Worm (Caenorhabditis elegans) whole organism, L4 larva: ENCODE data around the gene txt-19.
A peak's percentile ranks its signal among the peaks of the same experiment; 100 is the strongest.

ENCODE experiments used
- F37D6.2 ChIP-seq: sonication (generic microtip); optimal IDR thresholded peaks from 2 replicates; lab custom pipeline; 2016; ENCODE audit warnings: mild to moderate bottlenecking, missing genetic modification characterization, missing compliant biosample characterization
- F49E8.2 ChIP-seq: sonication (generic microtip); optimal IDR thresholded peaks from 2 replicates; lab custom pipeline; 2016; ENCODE audit warnings: missing compliant biosample characterization, mild to moderate bottlenecking, missing genetic modification characterization, borderline replicate concordance
- T20F7.1 ChIP-seq: fragments of 200-800 bp; sonication (Bioruptor generic); optimal IDR thresholded peaks from 2 replicates; lab custom pipeline; 2018; ENCODE audit warnings: mild to moderate bottlenecking, missing genetic modification characterization, missing compliant biosample characterization
- Y48G9A.11 ChIP-seq: fragments of 200-800 bp; sonication (Bioruptor generic); IDR thresholded peaks from 2 replicates; pipeline ENCODE4 v1.3.6; 2022; ENCODE audit warnings: missing genetic modification reagents, missing genetic modification characterization, missing compliant biosample characterization
- aha-1 ChIP-seq: fragments of 150-350 bp; peaks from one replicate; lab custom pipeline; 2014; ENCODE audit warnings: missing biosample characterization, missing genetic modification characterization
- ama-1 ChIP-seq: fragments of 150-350 bp; optimal IDR thresholded peaks from 2 replicates; lab custom pipeline; 2014; ENCODE audit warnings: inconsistent platforms, mixed read lengths
- arid-1 ChIP-seq: fragments of 200-800 bp; sonication (Bioruptor generic); conservative IDR thresholded peaks from 2 replicates; pipeline ENCODE4 v1.3.6; 2022; ENCODE audit warnings: missing genetic modification reagents, missing genetic modification characterization, missing compliant biosample characterization
- attf-4 ChIP-seq: sonication (generic microtip); optimal IDR thresholded peaks from 3 replicates; lab custom pipeline; 2017; ENCODE audit warnings: missing biosample characterization, missing genetic modification characterization
- cey-2 ChIP-seq: sonication (generic microtip); optimal IDR thresholded peaks from 3 replicates; lab custom pipeline; 2017; ENCODE audit warnings: missing genetic modification characterization, mild to moderate bottlenecking, missing compliant biosample characterization, antibody characterized with exemption, borderline replicate concordance; ENCODE audit not compliant: insufficient read depth
- daf-16 ChIP-seq, 3 experiments: sonication (generic microtip); optimal IDR thresholded peaks; 2 replicates each; lab custom pipeline; 2016 to 2017; ENCODE audit warnings: missing genetic modification characterization in 3 of 3, missing genetic modification reagents in 3 of 3, mild to moderate bottlenecking in 2 of 3, missing compliant biosample characterization in 2 of 3, missing biosample characterization in 1 of 3, moderate library complexity in 1 of 3
- daf-19 ChIP-seq: fragments of 200-800 bp; sonication (Bioruptor generic); conservative IDR thresholded peaks from 2 replicates; pipeline ENCODE4 v1.3.6; 2022; ENCODE audit warnings: missing genetic modification characterization, missing compliant biosample characterization
- dmd-8 ChIP-seq: fragments of 200-800 bp; sonication (Bioruptor generic); IDR thresholded peaks from 2 replicates; pipeline ENCODE4 v1.3.6; 2022; ENCODE audit warnings: missing genetic modification characterization, missing compliant biosample characterization
- dmd-9 ChIP-seq: fragments of 200-800 bp; sonication (Bioruptor generic); IDR thresholded peaks from 2 replicates; pipeline ENCODE4 v1.3.6; 2022; ENCODE audit warnings: missing genetic modification reagents, missing genetic modification characterization, missing compliant biosample characterization
- duxl-1 ChIP-seq: sonication (generic microtip); optimal IDR thresholded peaks from 2 replicates; lab custom pipeline; 2016; ENCODE audit warnings: mild to moderate bottlenecking, missing genetic modification characterization, moderate library complexity, missing compliant biosample characterization; ENCODE audit not compliant: poor library complexity
- egl-27 ChIP-seq: sonication (generic microtip); optimal IDR thresholded peaks from 3 replicates; lab custom pipeline; 2017; ENCODE audit warnings: missing biosample characterization, missing genetic modification reagents, missing genetic modification characterization
- hlh-11 ChIP-seq: fragments of 200-800 bp; sonication (Bioruptor generic); optimal IDR thresholded peaks from 2 replicates; lab custom pipeline; 2018; ENCODE audit warnings: mild to moderate bottlenecking, missing genetic modification characterization, missing compliant biosample characterization
- hlh-30 ChIP-seq: sonication (generic microtip); optimal IDR thresholded peaks from 2 replicates; lab custom pipeline; 2017; ENCODE audit warnings: antibody characterized with exemption, mild to moderate bottlenecking, missing genetic modification characterization, missing compliant biosample characterization; ENCODE audit not compliant: insufficient read depth
- lim-7 ChIP-seq: fragments of 200-800 bp; sonication (Bioruptor generic); IDR thresholded peaks from 2 replicates; pipeline ENCODE4 v1.3.6; 2022; ENCODE audit warnings: missing genetic modification characterization, missing compliant biosample characterization
- lin-13 ChIP-seq: fragments of 150-350 bp; optimal IDR thresholded peaks from 2 replicates; lab custom pipeline; 2014; ENCODE audit warnings: missing biosample characterization, missing genetic modification reagents, missing genetic modification characterization
- lin-29 ChIP-seq: fragments of 200-800 bp; sonication (Bioruptor generic); IDR thresholded peaks from 2 replicates; pipeline ENCODE4 v1.3.6; 2022; ENCODE audit warnings: missing genetic modification reagents, missing genetic modification characterization, missing compliant biosample characterization
- lir-3 ChIP-seq: sonication (generic microtip); optimal IDR thresholded peaks from 2 replicates; lab custom pipeline; 2016; ENCODE audit warnings: mild to moderate bottlenecking, missing genetic modification characterization, missing compliant biosample characterization
- lsy-2 ChIP-seq, 2 experiments: fragments of 150-350 bp in 1 of 2; sonication (generic microtip) in 1 of 2; optimal IDR thresholded peaks; 2 replicates each; lab custom pipeline; 2014 to 2017; ENCODE audit warnings: missing biosample characterization in 2 of 2, missing genetic modification characterization in 2 of 2
- mdl-1 ChIP-seq, 2 experiments: fragments of 150-350 bp in 1 of 2; sonication (generic microtip) in 1 of 2; optimal IDR thresholded peaks; 2 replicates each; lab custom pipeline; 2014 to 2017; ENCODE audit warnings: missing biosample characterization in 2 of 2, missing genetic modification characterization in 2 of 2
- mes-2 ChIP-seq: sonication (generic microtip); optimal IDR thresholded peaks from 2 replicates; lab custom pipeline; 2016; ENCODE audit warnings: missing genotype, mild to moderate bottlenecking, missing genetic modification characterization, missing compliant biosample characterization; ENCODE audit not compliant: poor library complexity, severe bottlenecking
- nhr-102 ChIP-seq: sonication (generic microtip); optimal IDR thresholded peaks from 2 replicates; lab custom pipeline; 2016; ENCODE audit warnings: mild to moderate bottlenecking, missing genetic modification characterization, moderate library complexity, missing compliant biosample characterization
- nhr-25 ChIP-seq: sonication (generic microtip); optimal IDR thresholded peaks from 2 replicates; lab custom pipeline; 2017; ENCODE audit warnings: missing genetic modification characterization, mild to moderate bottlenecking, missing compliant biosample characterization, antibody characterized with exemption, moderate library complexity, borderline replicate concordance; ENCODE audit not compliant: insufficient read depth
- nhr-41 ChIP-seq: fragments of 200-800 bp; sonication (Bioruptor generic); IDR thresholded peaks from 2 replicates; pipeline ENCODE4 v1.3.6; 2022; ENCODE audit warnings: missing genetic modification reagents, missing genetic modification characterization, missing compliant biosample characterization
- nhr-48 ChIP-seq: sonication (generic microtip); optimal IDR thresholded peaks from 2 replicates; lab custom pipeline; 2016; ENCODE audit warnings: mild to moderate bottlenecking, missing genetic modification characterization, missing compliant biosample characterization
- nhr-77 ChIP-seq: fragments of 150-350 bp; optimal IDR thresholded peaks from 2 replicates; lab custom pipeline; 2014; ENCODE audit warnings: missing biosample characterization, missing genetic modification characterization
- pqm-1 ChIP-seq: sonication (generic microtip); optimal IDR thresholded peaks from 2 replicates; lab custom pipeline; 2017; ENCODE audit warnings: missing biosample characterization, missing genetic modification characterization
- rbr-2 ChIP-seq: sonication (generic microtip); optimal IDR thresholded peaks from 2 replicates; lab custom pipeline; 2016; ENCODE audit warnings: missing genotype, missing genetic modification characterization, missing compliant biosample characterization
- skn-1 ChIP-seq: fragments of 150-350 bp; optimal IDR thresholded peaks from 2 replicates; lab custom pipeline; 2014; ENCODE audit warnings: missing biosample characterization, missing genetic modification characterization
- snpc-1.2 ChIP-seq: fragments of 200-800 bp; sonication (Bioruptor generic); IDR thresholded peaks from 2 replicates; pipeline ENCODE4 v1.3.6; 2022; ENCODE audit warnings: missing genetic modification reagents, missing genetic modification characterization, missing compliant biosample characterization
- unc-62 ChIP-seq, 3 experiments: fragments of 150-350 bp in 1 of 3; sonication (generic microtip); optimal IDR thresholded peaks in 2 of 3; peaks in 1 of 3; 1 replicate in 1 of 3; 2 replicates in 2 of 3; lab custom pipeline; 2014 to 2017; ENCODE audit warnings: missing biosample characterization in 3 of 3, missing genetic modification characterization in 3 of 3, missing genetic modification reagents in 3 of 3, missing genotype in 1 of 3
- zag-1 ChIP-seq: fragments of 150-350 bp; optimal IDR thresholded peaks from 2 replicates; lab custom pipeline; 2014; ENCODE audit warnings: missing biosample characterization, missing genetic modification characterization

The txt-19 gene

DNA sequence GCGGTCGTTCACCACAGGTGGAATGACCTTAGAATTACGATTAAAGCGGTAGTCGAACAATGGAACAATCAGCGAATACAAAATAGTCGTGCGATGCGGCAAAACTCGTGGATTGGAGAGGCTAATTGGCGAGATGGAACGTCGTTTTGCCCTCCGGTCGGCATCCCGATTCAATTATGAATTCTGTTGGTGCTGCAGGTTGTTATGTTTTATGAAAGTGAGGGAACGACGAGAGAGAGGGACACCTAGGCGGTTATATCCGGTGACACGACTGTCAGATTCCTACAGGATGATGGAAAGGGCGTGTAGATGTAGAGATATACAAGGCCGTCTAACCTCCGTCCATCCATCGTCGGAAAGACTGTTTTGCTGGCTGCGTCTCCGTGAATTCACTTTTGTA lies 29.1 kb upstream of the txt-19 start:
- TF ChIP-seq egl-27 (tag; lab: Kevin White, UChicago) (no peak), nhr-25 (tag; lab: Kevin White, UChicago) (peak; percentile 57), dmd-8 (GFP tag; lab: Robert Waterston, UW) (no peak)

DNA sequence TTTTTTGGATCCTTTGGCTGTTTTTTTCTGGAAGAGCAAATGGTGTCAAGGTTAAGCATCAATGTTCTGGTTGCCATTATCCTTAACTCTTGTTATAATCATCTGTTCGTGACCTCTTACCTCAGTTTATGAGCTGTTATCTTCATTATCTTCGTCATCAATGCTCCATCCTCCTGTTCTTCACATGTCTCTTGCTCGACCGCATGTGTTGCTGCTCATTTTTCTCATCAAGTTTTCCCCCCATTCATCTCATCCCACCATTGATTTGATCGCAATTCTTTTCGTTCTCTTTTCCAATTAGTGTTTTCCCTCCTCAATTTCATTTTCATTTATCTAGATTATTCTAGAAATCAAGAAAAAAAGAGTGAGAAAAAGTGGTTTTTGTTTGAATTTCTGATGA lies 28.2 kb upstream of the txt-19 start:
- TF ChIP-seq daf-16 (GFP tag; optimal IDR thresholded peaks at IDR 0.05; lab: Kevin White, UChicago) (peak in 1 of 2 experiments; percentile 17), daf-16 (tag; optimal IDR thresholded peaks at IDR 0.05; lab: Kevin White, UChicago) (no peak), pqm-1 (tag; lab: Kevin White, UChicago) (no peak), hlh-30 (tag; lab: Kevin White, UChicago) (peak; percentile 9), hlh-11 (peak; percentile 15)
- TF ChIP-seq, all 104 proteins: peak for 3

DNA sequence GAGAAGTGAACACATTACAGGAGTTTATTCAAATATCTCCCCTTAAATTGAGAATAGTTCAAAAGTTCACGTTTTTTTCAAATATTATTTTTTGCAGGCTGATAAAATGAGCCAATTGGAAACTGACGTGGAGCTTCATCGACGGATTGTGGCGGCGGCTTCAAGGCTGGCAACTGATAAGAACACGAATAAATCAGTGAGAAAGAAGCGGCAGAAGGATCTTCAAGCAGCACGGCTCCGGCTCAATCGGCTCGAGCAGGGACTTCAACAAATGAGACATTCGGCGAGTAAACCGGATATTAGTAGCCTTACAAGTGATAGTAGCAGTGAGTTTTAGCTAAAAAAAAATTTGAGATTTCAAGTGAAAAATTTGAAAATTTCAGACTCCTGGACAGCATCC lies 20.4 kb upstream of the txt-19 start, which contains the start of gene M02B1.4:
M02B1.4 (minus strand) TSS at position 9 of the 400 bp plus-strand sequence.
- TF ChIP-seq nhr-41 (no peak), zag-1 (tag; lab: Kevin White, UChicago) (no peak), attf-4 (no peak), unc-62 (GFP tag; optimal IDR thresholded peaks at IDR 0.05 in 1 of 2; lab: Kevin White, UChicago) (peak in 1 of 2 experiments; percentile 6), unc-62 (tag; optimal IDR thresholded peaks at IDR 0.05; lab: Kevin White, UChicago) (no peak), aha-1 (tag; lab: Kevin White, UChicago) (peak; percentile 96), dmd-8 (GFP tag; lab: Robert Waterston, UW) (no peak), Y48G9A.11 (GFP tag; lab: Robert Waterston, UW) (no peak)

DNA sequence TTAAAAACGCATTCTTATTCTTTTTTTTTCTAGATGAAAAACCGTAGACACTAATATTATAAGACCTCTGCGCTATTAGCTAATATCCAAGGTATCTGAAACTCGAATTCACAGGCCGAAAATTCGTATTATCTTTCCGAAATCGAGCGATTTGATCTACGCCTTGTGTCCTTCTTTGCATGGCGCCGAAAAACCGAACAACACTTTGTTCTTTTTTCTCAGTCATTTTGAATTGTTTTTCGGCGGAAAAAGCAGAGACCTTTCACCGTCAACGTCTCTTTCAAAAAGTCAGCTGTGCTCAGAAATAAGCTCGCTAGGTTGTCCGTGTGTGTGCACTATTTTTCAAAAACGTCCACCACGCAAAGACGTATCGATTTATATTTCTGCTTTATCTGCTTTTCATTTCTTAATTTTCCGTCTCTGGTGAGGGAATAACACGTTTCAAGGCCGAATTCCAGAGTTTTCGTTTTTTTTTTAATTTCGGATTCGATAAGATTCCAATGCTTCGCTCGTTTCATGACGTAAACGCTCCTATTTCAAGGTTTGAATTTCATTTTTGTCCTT lies 14.8 kb upstream of the txt-19 start:
- no peak for TF ChIP-seq rbr-2 (tag; lab: Kevin White, UChicago)
- peak; percentile 1 for TF ChIP-seq hlh-11
- peak; percentile 91 for TF ChIP-seq aha-1 (tag; lab: Kevin White, UChicago)

DNA sequence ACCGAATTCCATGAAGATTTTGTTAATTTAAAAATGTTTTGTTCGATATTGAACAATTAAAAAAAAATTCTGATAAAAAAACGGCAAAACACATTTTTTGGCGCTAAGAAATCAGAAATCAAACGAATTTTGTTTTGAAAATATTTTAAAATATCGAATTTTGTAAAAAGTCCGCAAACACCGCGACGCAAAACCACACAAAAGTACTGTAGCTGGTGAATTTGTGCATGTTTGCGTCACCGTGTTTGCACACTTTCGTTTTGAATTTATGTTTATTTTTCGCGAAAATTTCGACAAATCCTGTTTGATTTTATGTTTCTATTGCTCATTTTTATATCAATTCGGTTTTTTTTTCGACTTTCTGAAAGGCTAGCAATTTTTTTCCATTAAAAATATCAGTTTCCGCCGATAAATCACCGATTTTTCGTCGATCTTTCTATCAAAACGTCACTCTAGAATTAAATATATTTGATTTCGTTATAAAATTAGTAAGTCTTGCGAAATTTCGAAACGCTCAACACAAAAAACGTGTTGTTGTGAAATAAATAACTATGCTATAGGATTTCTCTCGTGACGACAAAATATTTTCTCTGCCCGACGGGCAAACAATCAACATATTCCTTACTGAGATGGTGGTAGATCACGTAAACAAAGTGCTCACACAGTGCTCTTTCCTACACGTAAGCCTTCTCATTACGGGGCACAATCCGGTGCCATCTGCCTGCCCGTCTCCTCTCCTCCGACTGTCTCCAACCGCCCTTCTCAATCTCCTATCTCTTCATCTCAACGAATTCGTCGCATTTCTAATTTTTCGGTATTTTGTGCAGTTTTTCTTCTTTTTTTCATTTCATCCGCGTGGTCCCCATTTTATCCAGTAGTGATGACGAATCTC lies 13.8 kb upstream of the txt-19 start:
- TF ChIP-seq aha-1 (tag; lab: Kevin White, UChicago) (no peak), unc-62 (GFP tag; optimal IDR thresholded peaks at IDR 0.05 in 1 of 2; lab: Kevin White, UChicago) (peak in 1 of 2 experiments; percentile 86), unc-62 (tag; optimal IDR thresholded peaks at IDR 0.05; lab: Kevin White, UChicago) (no peak), Y48G9A.11 (GFP tag; lab: Robert Waterston, UW) (peak; percentile 55; the same call in 1 of the 2 replicates), lir-3 (tag; lab: Kevin White, UChicago) (no peak), lsy-2 (tag; optimal IDR thresholded peaks at IDR 0.05; lab: Kevin White, UChicago) (peak in 1 of 2 experiments; percentile 57), skn-1 (tag; lab: Kevin White, UChicago) (no peak), lim-7 (GFP tag; lab: Robert Waterston, UW) (no peak), mes-2 (tag; lab: Kevin White, UChicago) (peak; percentile 51), mdl-1 (tag; optimal IDR thresholded peaks at IDR 0.05; lab: Kevin White, UChicago) (peak in 1 of 2 experiments; percentile 3), daf-16 (GFP tag; optimal IDR thresholded peaks at IDR 0.05; lab: Kevin White, UChicago) (no peak), daf-16 (tag; optimal IDR thresholded peaks at IDR 0.05; lab: Kevin White, UChicago) (no peak), lin-13 (GFP tag; lab: Kevin White, UChicago) (no peak), arid-1 (GFP tag; lab: Robert Waterston, UW) (no peak), dmd-9 (GFP tag; lab: Robert Waterston, UW) (no peak), nhr-77 (tag; lab: Kevin White, UChicago) (no peak), cey-2 (tag; lab: Kevin White, UChicago) (no peak), hlh-30 (tag; lab: Kevin White, UChicago) (no peak), F37D6.2 (no peak), dmd-8 (GFP tag; lab: Robert Waterston, UW) (no peak), nhr-48 (tag; lab: Kevin White, UChicago) (no peak), snpc-1.2 (GFP tag; lab: Robert Waterston, UW) (peak; percentile 80), T20F7.1 (GFP tag; lab: Kevin White, UChicago) (no peak), hlh-11 (no peak), duxl-1 (no peak), ama-1 (lab: Kevin White, UChicago) (no peak), F49E8.2 (tag; lab: Kevin White, UChicago) (peak; percentile 23), daf-19 (GFP tag; lab: Robert Waterston, UW) (no peak), lin-29 (no peak), nhr-102 (tag; lab: Kevin White, UChicago) (no peak)
- TF ChIP-seq, all 104 proteins: peak for 7
